Fruit fly (Drosophila melanogaster): ENCODE data around the gene Tat.

Tat gene

dm6 chrX:14237873-14238394 lies 23.1 kb upstream of the Tat start, which contains the start of the genes Fbxl4 and Dus2 (continued):
- TF ChIP-seq so (GFP tag; IDR thresholded peaks at IDR 0.05) (peak; percentile 88), YL-1 (GFP tag; optimal IDR thresholded peaks at IDR 0.05) (peak; percentile 81), Dad (GFP tag; optimal IDR thresholded peaks at IDR 0.05) (peak; percentile 87), Abd-B (GFP tag; optimal IDR thresholded peaks at IDR 0.05) (peak; percentile 92), pfk (GFP tag; optimal IDR thresholded peaks at IDR 0.05) (peak; percentile 27), chn (GFP tag; optimal IDR thresholded peaks at IDR 0.05) (peak; percentile 92), lilli (GFP tag; optimal IDR thresholded peaks at IDR 0.05) (peak; percentile 96), CG10979 (tag; optimal IDR thresholded peaks at IDR 0.05) (peak; percentile 94), Doc2 (GFP tag; IDR thresholded peaks at IDR 0.05) (peak; percentile 73), Pdp1 (GFP tag; optimal IDR thresholded peaks at IDR 0.05) (peak; percentile 93 to 96), Optix (GFP tag; IDR thresholded peaks at IDR 0.05) (peak; percentile 91), CG33557 (GFP tag; optimal IDR thresholded peaks at IDR 0.05) (peak; percentile 83), tin (GFP tag; optimal IDR thresholded peaks at IDR 0.05) (peak; percentile 97), croc (GFP tag; conservative IDR thresholded peaks at IDR 0.05) (peak; percentile 88), CG18262 (tag; optimal IDR thresholded peaks at IDR 0.05) (peak; percentile 91), Xbp1 (GFP tag; optimal IDR thresholded peaks at IDR 0.05) (peak; percentile 96), shn (GFP tag; optimal IDR thresholded peaks at IDR 0.05) (peak; percentile 94), Vsx1 (GFP tag; optimal IDR thresholded peaks at IDR 0.05) (no peak), CG15073 (GFP tag; optimal IDR thresholded peaks at IDR 0.05) (peak; percentile 39), Eip74EF (GFP tag; optimal IDR thresholded peaks at IDR 0.05) (peak in 1 of 2 experiments; percentile 70), Mad (GFP tag; optimal IDR thresholded peaks at IDR 0.05) (peak; percentile 90), z (GFP tag; IDR thresholded peaks at IDR 0.05) (no peak), H2.0 (GFP tag; IDR thresholded peaks at IDR 0.05) (peak; percentile 91), sc (optimal IDR thresholded peaks at IDR 0.05) (no peak), sc (GFP tag; optimal IDR thresholded peaks at IDR 0.05) (peak; percentile 86), CG12104 (GFP tag; optimal IDR thresholded peaks at IDR 0.05) (peak; percentile 91), crol (GFP tag; IDR thresholded peaks at IDR 0.05) (peak; percentile 51; the same call in 1 of the 2 replicates), CG12155 (GFP tag; optimal IDR thresholded peaks at IDR 0.05) (peak; percentile 90), fd102C (GFP tag; optimal IDR thresholded peaks at IDR 0.05) (peak; percentile 49), CG4730 (GFP tag; IDR thresholded peaks at IDR 0.05) (peak; percentile 87), Gug (GFP tag; IDR thresholded peaks at IDR 0.05) (peak; percentile 97), ssp (GFP tag; IDR thresholded peaks at IDR 0.05) (peak; percentile 85), en (GFP tag; optimal IDR thresholded peaks at IDR 0.05) (peak; percentile 76), CG7556 (GFP tag; optimal IDR thresholded peaks at IDR 0.05) (peak; percentile 89), CG13424 (tag; optimal IDR thresholded peaks at IDR 0.05) (peak; percentile 95), crc (GFP tag; optimal IDR thresholded peaks at IDR 0.05) (peak; percentile 49), CG12744 (GFP tag; optimal IDR thresholded peaks at IDR 0.05) (peak; percentile 87), CG34376 (GFP tag; optimal IDR thresholded peaks at IDR 0.05) (peak; percentile 87), Atf3 (GFP tag; optimal IDR thresholded peaks at IDR 0.05) (peak; percentile 90), HmgZ (tag; optimal IDR thresholded peaks at IDR 0.05) (peak; percentile 93), CG4820 (GFP tag; optimal IDR thresholded peaks at IDR 0.05) (peak; percentile 95), hbn (GFP tag; IDR thresholded peaks at IDR 0.05; ENCODE audit: partially characterized antibody) (no peak), gsb-n (tag; optimal IDR thresholded peaks at IDR 0.05) (peak; percentile 75), CG11085 (GFP tag; IDR thresholded peaks at IDR 0.05) (peak; percentile 91), wor (GFP tag; IDR thresholded peaks at IDR 0.05) (peak; percentile 92), tup (GFP tag; optimal IDR thresholded peaks at IDR 0.05) (peak; percentile 83), CG17186 (GFP tag; optimal IDR thresholded peaks at IDR 0.05) (peak; percentile 66), CG13296 (GFP tag; optimal IDR thresholded peaks at IDR 0.05) (peak; percentile 84), sisA (GFP tag; IDR thresholded peaks at IDR 0.05) (peak; percentile 94), tio (GFP tag; optimal IDR thresholded peaks at IDR 0.05) (peak; percentile 92), crp (GFP tag; optimal IDR thresholded peaks at IDR 0.05) (peak; percentile 7 to 77)

Data from whole organism, embryonic.